Fruit fly (Drosophila melanogaster): ENCODE data around the gene CG4022.

The CG4022 gene

dm6 chr3L:9373374-9374004 lies 37.1 kb downstream of the CG4022 start (continued):
- TF ChIP-seq Hr78 (GFP tag; optimal IDR thresholded peaks at IDR 0.05) (peak in 1 of 2 experiments; percentile 43), CG7786 (GFP tag; optimal IDR thresholded peaks at IDR 0.05) (no peak), cwo (GFP tag; optimal IDR thresholded peaks at IDR 0.05) (peak; percentile 76), CG11723 (GFP tag; optimal IDR thresholded peaks at IDR 0.05) (peak; percentile 51), CG6854 (GFP tag; optimal IDR thresholded peaks at IDR 0.05) (peak; percentile 66), CG1233 (GFP tag; optimal IDR thresholded peaks at IDR 0.05) (peak; percentile 42), pita (GFP tag; optimal IDR thresholded peaks at IDR 0.05) (no peak), CG13894 (tag; optimal IDR thresholded peaks at IDR 0.05) (peak; percentile 61), CG34224 (GFP tag; IDR thresholded peaks at IDR 0.05; ENCODE audit: partially characterized antibody) (peak; percentile 53; the same call in 1 of the 3 replicates), CG14710 (tag; optimal IDR thresholded peaks at IDR 0.05) (peak; percentile 60), CG18011 (GFP tag; optimal IDR thresholded peaks at IDR 0.05) (peak; percentile 47), chinmo (GFP tag; IDR thresholded peaks at IDR 0.05; ENCODE audit: partially characterized antibody) (peak; percentile 44; the same call in 2 of the 4 replicates), CG14050 (GFP tag; IDR thresholded peaks at IDR 0.05) (peak; percentile 59), CG6765 (GFP tag; optimal IDR thresholded peaks at IDR 0.05) (peak; percentile 54), NfI (GFP tag; optimal IDR thresholded peaks at IDR 0.05) (peak; percentile 67), Sox100B (GFP tag; optimal IDR thresholded peaks at IDR 0.05) (peak; percentile 72), Blimp-1 (GFP tag; optimal IDR thresholded peaks at IDR 0.05) (peak; percentile 78), HLHmδ (GFP tag; optimal IDR thresholded peaks at IDR 0.05) (no peak), hkb (optimal IDR thresholded peaks at IDR 0.05) (no peak), hkb (GFP tag; IDR thresholded peaks at IDR 0.05) (peak; percentile 72), Hr3 (GFP tag; optimal IDR thresholded peaks at IDR 0.05) (peak; percentile 37), caup (GFP tag; optimal IDR thresholded peaks at IDR 0.05; ENCODE audit: severe bottlenecking) (peak; percentile 54), CG18262 (tag; optimal IDR thresholded peaks at IDR 0.05) (peak; percentile 65), ac (GFP tag; optimal IDR thresholded peaks at IDR 0.05) (no peak), lbe (GFP tag; optimal IDR thresholded peaks at IDR 0.05) (peak; percentile 74), nerfin-1 (tag; optimal IDR thresholded peaks at IDR 0.05) (peak; percentile 98), wor (GFP tag; IDR thresholded peaks at IDR 0.05) (peak; percentile 46; the same call in 1 of the 2 replicates), bigmax (GFP tag; optimal IDR thresholded peaks at IDR 0.05) (no peak), CG1024 (GFP tag; IDR thresholded peaks at IDR 0.05) (0 out of 2 replicates have a peak, but pooled peaks have one; percentile 32), Mrtf (GFP tag; IDR thresholded peaks at IDR 0.05) (peak; percentile 18; the same call in 1 of the 3 replicates), so (GFP tag; IDR thresholded peaks at IDR 0.05) (peak; percentile 80), Mad (GFP tag; optimal IDR thresholded peaks at IDR 0.05) (peak; percentile 47), CG10462 (GFP tag; optimal IDR thresholded peaks at IDR 0.05) (peak; percentile 29), CG4404 (GFP tag; IDR thresholded peaks at IDR 0.05) (peak; percentile 33; the same call in 1 of the 2 replicates), CG11456 (GFP tag; IDR thresholded peaks at IDR 0.05) (0 out of 3 replicates have a peak, but pooled peaks have one; percentile 66), CG10543 (GFP tag; optimal IDR thresholded peaks at IDR 0.05) (peak; percentile 49), CG15011 (GFP tag; optimal IDR thresholded peaks at IDR 0.05) (peak; percentile 21), CG13296 (GFP tag; optimal IDR thresholded peaks at IDR 0.05) (peak; percentile 79), corto (GFP tag; optimal IDR thresholded peaks at IDR 0.05) (peak; percentile 5), danr (GFP tag; IDR thresholded peaks at IDR 0.05) (peak; percentile 69), CG12391 (tag; optimal IDR thresholded peaks at IDR 0.05) (peak; percentile 73), nmo (GFP tag; optimal IDR thresholded peaks at IDR 0.05) (peak; percentile 54), Dp (GFP tag; optimal IDR thresholded peaks at IDR 0.05) (no peak), Dbx (GFP tag; IDR thresholded peaks at IDR 0.05) (peak; percentile 67; the same call in 2 of the 3 replicates), CG15514 (GFP tag; optimal IDR thresholded peaks at IDR 0.05) (peak; percentile 56), Meics (GFP tag; optimal IDR thresholded peaks at IDR 0.05) (peak; percentile 71), ssp (GFP tag; IDR thresholded peaks at IDR 0.05) (peak; percentile 31; the same call in 1 of the 2 replicates), zen (tag; optimal IDR thresholded peaks at IDR 0.05) (peak; percentile 2)

Data from whole organism, embryonic.